Fruit fly (Drosophila melanogaster) whole organism, embryonic: ENCODE data around the gene Atat.

Source experiments
- Atf6 ChIP-seq: fragments of 200-800 bp; sonication (Bioruptor generic); IDR thresholded peaks from 2 replicates; pipeline ENCODE4 v1.3.6; 2022; ENCODE audit warnings: missing biosample characterization, missing genetic modification characterization
- B-H2 ChIP-seq: fragments of 200-800 bp; sonication (Bioruptor generic); optimal IDR thresholded peaks from 2 replicates; lab custom pipeline; 2018; ENCODE audit warnings: missing biosample characterization, mild to moderate bottlenecking, missing genetic modification characterization
- CG10274 ChIP-seq: fragments of 200-800 bp; sonication (Bioruptor generic); optimal IDR thresholded peaks from 3 replicates; lab custom pipeline; 2017; ENCODE audit warnings: missing biosample characterization, mild to moderate bottlenecking, missing genetic modification characterization
- CG10321 ChIP-seq: fragments of 200-800 bp; sonication (Bioruptor generic); IDR thresholded peaks from 2 replicates; pipeline ENCODE4 v1.3.6; 2022; ENCODE audit warnings: missing biosample characterization, missing genetic modification characterization
- CG11247 ChIP-seq: fragments of 200-800 bp; sonication (Bioruptor generic); IDR thresholded peaks from 2 replicates; pipeline ENCODE4 v1.3.6; 2022; ENCODE audit warnings: missing biosample characterization, missing genetic modification characterization
- CG11456 ChIP-seq: fragments of 200-800 bp; sonication (Bioruptor generic); IDR thresholded peaks from 3 replicates; pipeline ENCODE4 v1.3.6; 2022; ENCODE audit warnings: missing biosample characterization, missing genetic modification characterization
- CG12104 ChIP-seq: fragments of 200-800 bp; sonication (Bioruptor generic); optimal IDR thresholded peaks from 3 replicates; lab custom pipeline; 2016; ENCODE audit warnings: missing biosample characterization, missing genetic modification characterization
- CG12744 ChIP-seq: fragments of 200-800 bp; sonication (Bioruptor generic); optimal IDR thresholded peaks from 2 replicates; lab custom pipeline; 2016; ENCODE audit warnings: missing biosample characterization, missing genetic modification characterization
- CG14014 ChIP-seq: fragments of 200-800 bp; sonication (Bioruptor generic); IDR thresholded peaks from 2 replicates; pipeline ENCODE4 v1.3.6; 2022; ENCODE audit warnings: missing biosample characterization, missing genetic modification characterization
- CG15011 ChIP-seq: fragments of 200-800 bp; sonication (Bioruptor generic); optimal IDR thresholded peaks from 3 replicates; lab custom pipeline; 2018; ENCODE audit warnings: missing biosample characterization, mild to moderate bottlenecking, missing genetic modification characterization
- CG30431 ChIP-seq: fragments of 200-800 bp; sonication (Bioruptor generic); optimal IDR thresholded peaks from 2 replicates; lab custom pipeline; 2017; ENCODE audit warnings: missing biosample characterization, missing genetic modification characterization
- CG31365 ChIP-seq: fragments of 200-800 bp; sonication (Bioruptor generic); optimal IDR thresholded peaks from 2 replicates; lab custom pipeline; 2018; ENCODE audit warnings: missing biosample characterization, mild to moderate bottlenecking, missing genetic modification characterization
- CG3281 ChIP-seq: fragments of 200-800 bp; sonication (Bioruptor generic); optimal IDR thresholded peaks from 3 replicates; lab custom pipeline; 2017; ENCODE audit warnings: missing biosample characterization, mild to moderate bottlenecking, missing genetic modification characterization
- CG5953 ChIP-seq: fragments of 200-800 bp; sonication (Bioruptor generic); IDR thresholded peaks from 2 replicates; pipeline ENCODE4 v1.3.6; 2022; ENCODE audit warnings: missing biosample characterization, missing genetic modification characterization
- CG6683 ChIP-seq: fragments of 200-800 bp; sonication (Bioruptor generic); optimal IDR thresholded peaks from 2 replicates; lab custom pipeline; 2017; ENCODE audit warnings: missing biosample characterization, mild to moderate bottlenecking, missing genetic modification characterization, missing genetic modification reagents
- CG6854 ChIP-seq: fragments of 200-800 bp; sonication (Bioruptor generic); optimal IDR thresholded peaks from 3 replicates; lab custom pipeline; 2017; ENCODE audit warnings: missing biosample characterization, mild to moderate bottlenecking, missing genetic modification characterization
- CG8281 ChIP-seq: fragments of 200-800 bp; sonication (Bioruptor generic); optimal IDR thresholded peaks from 2 replicates; lab custom pipeline; 2018; ENCODE audit warnings: missing biosample characterization, mild to moderate bottlenecking, missing genetic modification characterization, moderate library complexity
- CG8359 ChIP-seq: fragments of 200-800 bp; sonication (Bioruptor generic); optimal IDR thresholded peaks from 2 replicates; lab custom pipeline; 2017; ENCODE audit warnings: missing biosample characterization, mild to moderate bottlenecking, missing genetic modification characterization, borderline replicate concordance
- CG9876 ChIP-seq: fragments of 200-800 bp; sonication (Bioruptor generic); optimal IDR thresholded peaks from 2 replicates; lab custom pipeline; 2016; ENCODE audit warnings: missing biosample characterization, missing genetic modification characterization
- CTCF ChIP-seq: fragments of 200-800 bp; sonication (Bioruptor generic); optimal IDR thresholded peaks from 2 replicates; lab custom pipeline; 2017; ENCODE audit warnings: missing biosample characterization, mild to moderate bottlenecking, missing genetic modification characterization, moderate library complexity
- Chrac-16 ChIP-seq: fragments of 200-800 bp; sonication (Bioruptor generic); optimal IDR thresholded peaks from 3 replicates; lab custom pipeline; 2016; ENCODE audit warnings: missing biosample characterization, missing genetic modification characterization
- Deaf1 ChIP-seq: fragments of 200-800 bp; optimal IDR thresholded peaks from 3 replicates; lab custom pipeline; 2019; ENCODE audit warnings: missing biosample characterization, mild to moderate bottlenecking, missing genetic modification characterization, moderate library complexity
- Dek ChIP-seq: fragments of 200-800 bp; sonication (Bioruptor generic); optimal IDR thresholded peaks from 3 replicates; lab custom pipeline; 2019; ENCODE audit warnings: missing biosample characterization, mild to moderate bottlenecking, missing genetic modification characterization, moderate library complexity
- E2f1 ChIP-seq: fragments of 200-800 bp; sonication (Bioruptor generic); IDR thresholded peaks from 2 replicates; pipeline ENCODE4 v1.3.6; 2022; ENCODE audit warnings: missing biosample characterization, missing genetic modification characterization
- ERR ChIP-seq: fragments of 200-800 bp; sonication (Bioruptor generic); optimal IDR thresholded peaks from 2 replicates; lab custom pipeline; 2016; ENCODE audit warnings: missing biosample characterization, missing genetic modification characterization
- HLH3B ChIP-seq: fragments of 200-800 bp; sonication (Bioruptor generic); IDR thresholded peaks from 2 replicates; pipeline ENCODE4 v1.3.6; 2022; ENCODE audit warnings: missing biosample characterization, missing genetic modification characterization
- Hey ChIP-seq: fragments of 200-800 bp; sonication (Bioruptor generic); optimal IDR thresholded peaks from 3 replicates; lab custom pipeline; 2018; ENCODE audit warnings: missing biosample characterization, mild to moderate bottlenecking, missing genetic modification characterization
- Hr3 ChIP-seq: fragments of 200-800 bp; sonication (Bioruptor generic); optimal IDR thresholded peaks from 3 replicates; lab custom pipeline; 2016; ENCODE audit warnings: missing biosample characterization, missing genetic modification characterization
- Kr ChIP-seq: fragments of 200-800 bp; sonication (Bioruptor generic); optimal IDR thresholded peaks from 2 replicates; lab custom pipeline; 2017; ENCODE audit warnings: missing biosample characterization, mild to moderate bottlenecking, missing genetic modification characterization
- Myb ChIP-seq: fragments of 200-800 bp; sonication (Bioruptor generic); optimal IDR thresholded peaks from 2 replicates; lab custom pipeline; 2016; ENCODE audit warnings: missing biosample characterization, missing genetic modification characterization
- Oaz ChIP-seq: fragments of 200-800 bp; sonication (Bioruptor generic); IDR thresholded peaks from 2 replicates; pipeline ENCODE4 v1.3.6; 2022; ENCODE audit warnings: missing biosample characterization, missing genetic modification characterization
- Pdp1 ChIP-seq, 2 experiments: fragments of 200-800 bp; sonication (Bioruptor generic); optimal IDR thresholded peaks; 3 replicates each; lab custom pipeline; 2016; ENCODE audit warnings: missing biosample characterization in 2 of 2, missing genetic modification characterization in 2 of 2, mild to moderate bottlenecking in 1 of 2, moderate library complexity in 1 of 2
- Six4 ChIP-seq: fragments of 200-800 bp; sonication (Bioruptor generic); optimal IDR thresholded peaks from 2 replicates; lab custom pipeline; 2016; ENCODE audit warnings: missing biosample characterization, missing genetic modification characterization
- Xrp1 ChIP-seq: fragments of 200-800 bp; sonication (Bioruptor generic); IDR thresholded peaks from 2 replicates; pipeline ENCODE4 v1.3.6; 2022; ENCODE audit warnings: missing biosample characterization, missing genetic modification characterization
- ab ChIP-seq: fragments of 200-800 bp; sonication (Bioruptor generic); optimal IDR thresholded peaks from 2 replicates; lab custom pipeline; 2016; ENCODE audit warnings: missing biosample characterization, missing genetic modification characterization
- ac ChIP-seq: fragments of 200-800 bp; sonication (Bioruptor generic); optimal IDR thresholded peaks from 3 replicates; lab custom pipeline; 2017; ENCODE audit warnings: missing biosample characterization, mild to moderate bottlenecking, missing genetic modification characterization
- bsh ChIP-seq, 2 experiments: fragments of 200-800 bp; sonication (Bioruptor generic); optimal IDR thresholded peaks; 2 replicates each; lab custom pipeline; 2017 to 2018; ENCODE audit warnings: mild to moderate bottlenecking in 2 of 2, missing biosample characterization in 2 of 2, missing genetic modification characterization in 2 of 2, moderate library complexity in 1 of 2
- dan ChIP-seq: fragments of 200-800 bp; sonication (Bioruptor generic); IDR thresholded peaks from 2 replicates; pipeline ENCODE4 v1.3.6; 2022; ENCODE audit warnings: missing biosample characterization, missing genetic modification characterization
- disco-r ChIP-seq: fragments of 200-800 bp; sonication (Bioruptor generic); optimal IDR thresholded peaks from 2 replicates; lab custom pipeline; 2016; ENCODE audit warnings: missing biosample characterization, missing genetic modification characterization
- fd102C ChIP-seq: fragments of 200-800 bp; sonication (Bioruptor generic); optimal IDR thresholded peaks from 2 replicates; lab custom pipeline; 2018; ENCODE audit warnings: missing biosample characterization, mild to moderate bottlenecking, missing genetic modification characterization, moderate library complexity
- grau ChIP-seq: fragments of 200-800 bp; optimal IDR thresholded peaks from 3 replicates; lab custom pipeline; 2019; ENCODE audit warnings: missing biosample characterization, mild to moderate bottlenecking, missing genetic modification characterization, moderate library complexity
- insv ChIP-seq, 2 experiments: fragments of 200-800 bp; sonication (Bioruptor generic); optimal IDR thresholded peaks; 3 replicates each; lab custom pipeline; 2016 to 2018; ENCODE audit warnings: missing biosample characterization in 2 of 2, missing genetic modification characterization in 2 of 2
- jumu ChIP-seq: fragments of 200-800 bp; sonication (Bioruptor generic); optimal IDR thresholded peaks from 3 replicates; lab custom pipeline; 2016; ENCODE audit warnings: missing biosample characterization, missing genetic modification characterization
- mld ChIP-seq: fragments of 200-800 bp; sonication (Bioruptor generic); IDR thresholded peaks from 3 replicates; pipeline ENCODE4 v1.3.6; 2022; ENCODE audit warnings: missing biosample characterization, missing genetic modification characterization; ENCODE audit not compliant: partially characterized antibody
- phol ChIP-seq: fragments of 200-800 bp; sonication (Bioruptor generic); optimal IDR thresholded peaks from 3 replicates; lab custom pipeline; 2018; ENCODE audit warnings: missing biosample characterization, mild to moderate bottlenecking, missing genetic modification characterization, moderate library complexity
- pita ChIP-seq: fragments of 200-800 bp; sonication (Bioruptor generic); optimal IDR thresholded peaks from 2 replicates; lab custom pipeline; 2017; ENCODE audit warnings: missing biosample characterization, mild to moderate bottlenecking, missing genetic modification characterization
- row ChIP-seq: fragments of 200-800 bp; sonication (Bioruptor generic); IDR thresholded peaks from 3 replicates; pipeline ENCODE4 v1.3.6; 2022; ENCODE audit warnings: missing biosample characterization, missing genetic modification characterization
- sc ChIP-seq, 3 experiments: fragments of >200 bp in 2 of 3; fragments of 200-800 bp in 1 of 3; sonication (Bioruptor generic) in 1 of 3; optimal IDR thresholded peaks; 2 replicates in 2 of 3; 3 replicates in 1 of 3; lab custom pipeline; 2017; ENCODE audit warnings: mild to moderate bottlenecking in 1 of 3, missing biosample characterization in 1 of 3, missing genetic modification characterization in 1 of 3, missing genetic modification reagents in 1 of 3
- sqz ChIP-seq: fragments of 200-800 bp; sonication (Bioruptor generic); optimal IDR thresholded peaks from 3 replicates; lab custom pipeline; 2018; ENCODE audit warnings: missing biosample characterization, mild to moderate bottlenecking, missing genetic modification characterization
- vvl ChIP-seq: fragments of 200-800 bp; sonication (Bioruptor generic); IDR thresholded peaks from 2 replicates; pipeline ENCODE4 v1.3.6; 2022; ENCODE audit warnings: missing biosample characterization, missing genetic modification characterization
- zen2 ChIP-seq: fragments of 200-800 bp; sonication (Bioruptor generic); IDR thresholded peaks from 3 replicates; pipeline ENCODE4 v1.3.6; 2022; ENCODE audit warnings: missing biosample characterization, missing genetic modification characterization; ENCODE audit not compliant: partially characterized antibody
- zfh2 ChIP-seq: fragments of 200-800 bp; sonication (Bioruptor generic); optimal IDR thresholded peaks from 2 replicates; lab custom pipeline; 2016; ENCODE audit warnings: missing biosample characterization, missing genetic modification characterization

Atat gene

DNA sequence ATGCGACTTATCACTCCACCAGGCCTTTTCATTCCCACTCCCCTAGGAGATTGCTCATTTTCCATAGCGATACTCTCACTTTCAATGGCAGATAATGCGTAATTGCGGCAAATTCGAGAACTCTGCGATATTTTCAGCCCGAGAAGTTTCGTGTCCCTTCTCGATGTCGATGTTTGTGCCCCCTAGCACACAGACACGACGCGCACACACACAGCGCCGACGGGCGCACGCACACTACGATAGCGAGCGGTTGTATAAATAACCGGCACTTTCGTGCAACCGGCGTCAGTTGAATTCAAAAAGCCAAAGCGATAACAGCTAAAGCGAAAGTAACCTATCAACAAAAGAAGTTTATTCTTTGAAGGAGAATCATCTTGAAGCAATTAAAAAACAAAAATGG, 45.0 kb downstream of the Atat start, which contains the start of gene Hsp23 (continued):
- TF ChIP-seq CG8281, result no peak
- no peak for TF ChIP-seq bsh (GFP tag; optimal IDR thresholded peaks at IDR 0.05; lab: Kevin White, UChicago)
- TF ChIP-seq E2f1 (GFP tag; lab: Robert Waterston, UW), result no peak
- TF ChIP-seq CG6683 (GFP tag; lab: Kevin White, UChicago), result no peak
- TF ChIP-seq fd102C (GFP tag; lab: Kevin White, UChicago), result no peak
- no peak for TF ChIP-seq HLH3B (GFP tag; lab: Robert Waterston, UW)
- TF ChIP-seq disco-r (GFP tag; lab: Kevin White, UChicago), result no peak
- no peak for TF ChIP-seq phol (tag; lab: Kevin White, UChicago)
- TF ChIP-seq ERR (GFP tag; lab: Kevin White, UChicago), result no peak
- no peak for TF ChIP-seq Hr3 (GFP tag; lab: Kevin White, UChicago)
- no peak for TF ChIP-seq Oaz (GFP tag; lab: Robert Waterston, UW)
- TF ChIP-seq vvl (GFP tag; lab: Robert Waterston, UW), result no peak
- no peak for TF ChIP-seq Kr (GFP tag; lab: Kevin White, UChicago)
- TF ChIP-seq Hey, result no peak
- no peak for TF ChIP-seq CG10321 (GFP tag; lab: Robert Waterston, UW)
- TF ChIP-seq CTCF (GFP tag; lab: Kevin White, UChicago), result no peak
- TF ChIP-seq Pdp1 (GFP tag; optimal IDR thresholded peaks at IDR 0.05; lab: Kevin White, UChicago), result peak in 1 of 2 experiments; percentile 40
- TF ChIP-seq CG5953 (GFP tag; lab: Robert Waterston, UW), result no peak
- TF ChIP-seq grau, result no peak
- no peak for TF ChIP-seq zen2 (GFP tag; lab: Robert Waterston, UW)
- TF ChIP-seq ac (GFP tag; lab: Kevin White, UChicago), result no peak
- no peak for TF ChIP-seq Myb
- TF ChIP-seq CG9876 (GFP tag; lab: Kevin White, UChicago), result no peak
- no peak for TF ChIP-seq dan (GFP tag; lab: Robert Waterston, UW)
- no peak for TF ChIP-seq B-H2 (GFP tag; lab: Kevin White, UChicago)
- TF ChIP-seq insv (GFP tag; optimal IDR thresholded peaks at IDR 0.05; lab: Kevin White, UChicago), result peak in 1 of 2 experiments; percentile 40
- no peak for TF ChIP-seq CG12104 (GFP tag; lab: Kevin White, UChicago)
- TF ChIP-seq CG14014 (GFP tag; lab: Robert Waterston, UW), result no peak
- no peak; the same call in 2 of the 3 replicates for TF ChIP-seq row
- TF ChIP-seq CG8359 (GFP tag; lab: Kevin White, UChicago), result no peak
- TF ChIP-seq Six4 (GFP tag; lab: Kevin White, UChicago), result no peak
- TF ChIP-seq CG31365, result no peak
- TF ChIP-seq pita (GFP tag; lab: Kevin White, UChicago), result no peak
- TF ChIP-seq sc (optimal IDR thresholded peaks at IDR 0.05; lab: Kevin White, UChicago), result no peak
- TF ChIP-seq sc (GFP tag; optimal IDR thresholded peaks at IDR 0.05; lab: Kevin White, UChicago), result no peak
- no peak for TF ChIP-seq sqz (GFP tag; lab: Kevin White, UChicago)
- TF ChIP-seq Chrac-16, result no peak
- no peak for TF ChIP-seq zfh2 (GFP tag; lab: Kevin White, UChicago)
- no peak for TF ChIP-seq ab (GFP tag; lab: Kevin White, UChicago)
- peak; percentile 77 for TF ChIP-seq Deaf1 (tag; lab: Kevin White, UChicago)
- no peak for TF ChIP-seq Xrp1 (GFP tag; lab: Robert Waterston, UW)
- no peak for TF ChIP-seq jumu
- no peak for TF ChIP-seq Atf6
- TF ChIP-seq mld (GFP tag; lab: Robert Waterston, UW), result 0 out of 3 replicates have a peak, but pooled peaks have one; percentile 15
- TF ChIP-seq CG11456 (GFP tag; lab: Robert Waterston, UW), result no peak
- no peak for TF ChIP-seq CG30431 (GFP tag; lab: Kevin White, UChicago)
- no peak for TF ChIP-seq CG15011
- no peak for TF ChIP-seq CG12744 (GFP tag; lab: Kevin White, UChicago)
- TF ChIP-seq CG11247 (GFP tag; lab: Robert Waterston, UW), result no peak
- TF ChIP-seq Dek, result no peak
- TF ChIP-seq CG6854, result no peak
- no peak for TF ChIP-seq CG3281 (GFP tag; lab: Kevin White, UChicago)
- no peak for TF ChIP-seq CG10274 (GFP tag; lab: Kevin White, UChicago)
